Worm (Caenorhabditis elegans): ENCODE data around the gene K04G7.1.

K04G7.1 gene

ce11 chrIII:7162065-7162762 is at the start of gene K04G7.1, which contains the start of gene syf-2:
K04G7.1 (plus strand) TSS chrIII:7162712.
syf-2 (minus strand) TSS chrIII:7162115.
- TF ChIP-seq R02D3.7 (tag; optimal IDR thresholded peaks at IDR 0.05) (peak; percentile 19), crh-2 (tag; optimal IDR thresholded peaks at IDR 0.05) (peak; percentile 94), C34F6.9 (tag; optimal IDR thresholded peaks at IDR 0.05) (peak; percentile 94), sem-4 (tag; optimal IDR thresholded peaks at IDR 0.05) (peak; percentile 77), ama-1 (optimal IDR thresholded peaks at IDR 0.05) (no peak), nhr-6 (tag; optimal IDR thresholded peaks at IDR 0.05) (peak; percentile 69), mab-5 (tag; optimal IDR thresholded peaks at IDR 0.05) (peak; percentile 79), ZK546.5 (tag; optimal IDR thresholded peaks at IDR 0.05) (peak; percentile 12), mdl-1 (tag; optimal IDR thresholded peaks at IDR 0.05) (peak in 1 of 2 experiments; percentile 67), nhr-129 (tag; optimal IDR thresholded peaks at IDR 0.05) (peak; percentile 82), lin-13 (GFP tag; optimal IDR thresholded peaks at IDR 0.05) (peak; percentile 99), ztf-4 (tag; optimal IDR thresholded peaks at IDR 0.05) (peak; percentile 58), aly-2 (tag; optimal IDR thresholded peaks at IDR 0.05) (no peak), skn-1 (tag; optimal IDR thresholded peaks at IDR 0.05) (peak; percentile 19), ceh-16 (tag; optimal IDR thresholded peaks at IDR 0.05) (peak; percentile 56), egl-27 (tag; optimal IDR thresholded peaks at IDR 0.05) (peak; percentile 92), lin-39 (tag; optimal IDR thresholded peaks at IDR 0.05) (peak; percentile 3), snpc-4 (tag; optimal IDR thresholded peaks at IDR 0.05) (peak; percentile 82), sma-9 (GFP tag; optimal IDR thresholded peaks at IDR 0.05) (peak; percentile 83), sma-9 (tag; optimal IDR thresholded peaks at IDR 0.05) (no peak), nhr-11 (tag; optimal IDR thresholded peaks at IDR 0.05) (no peak), unc-39 (tag; optimal IDR thresholded peaks at IDR 0.05) (no peak), ceh-82 (tag; optimal IDR thresholded peaks at IDR 0.05) (no peak), lsy-2 (tag; optimal IDR thresholded peaks at IDR 0.05) (peak; percentile 78 to 96), unc-55 (GFP tag; optimal IDR thresholded peaks at IDR 0.05) (peak; percentile 98), dmd-4 (tag; optimal IDR thresholded peaks at IDR 0.05) (no peak), fos-1 (tag; optimal IDR thresholded peaks at IDR 0.05) (peak; percentile 82), lin-11 (tag; optimal IDR thresholded peaks at IDR 0.05) (peak; percentile 87), mbf-1 (tag; optimal IDR thresholded peaks at IDR 0.05) (no peak), ztf-1 (GFP tag; conservative IDR thresholded peaks at IDR 0.05) (no peak), unc-62 (GFP tag; optimal IDR thresholded peaks at IDR 0.05) (no peak), zag-1 (tag; optimal IDR thresholded peaks at IDR 0.05) (peak; percentile 66), nhr-237 (tag; optimal IDR thresholded peaks at IDR 0.05) (no peak), blmp-1 (tag; optimal IDR thresholded peaks at IDR 0.05; ENCODE audit: insufficient read depth) (peak; percentile 63), F13H6.1 (tag; optimal IDR thresholded peaks at IDR 0.05) (peak; percentile 78), nhr-21 (tag; optimal IDR thresholded peaks at IDR 0.05) (peak; percentile 86), nhr-25 (tag; optimal IDR thresholded peaks at IDR 0.05) (peak; percentile 89), peb-1 (tag; optimal IDR thresholded peaks at IDR 0.05) (no peak), nhr-77 (tag; optimal IDR thresholded peaks at IDR 0.05) (peak; percentile 32), alr-1 (tag; optimal IDR thresholded peaks at IDR 0.05) (no peak), gmeb-1 (tag; optimal IDR thresholded peaks at IDR 0.05) (peak; percentile 95), sma-3 (GFP tag; optimal IDR thresholded peaks at IDR 0.05) (peak; percentile 86)

DNA sequence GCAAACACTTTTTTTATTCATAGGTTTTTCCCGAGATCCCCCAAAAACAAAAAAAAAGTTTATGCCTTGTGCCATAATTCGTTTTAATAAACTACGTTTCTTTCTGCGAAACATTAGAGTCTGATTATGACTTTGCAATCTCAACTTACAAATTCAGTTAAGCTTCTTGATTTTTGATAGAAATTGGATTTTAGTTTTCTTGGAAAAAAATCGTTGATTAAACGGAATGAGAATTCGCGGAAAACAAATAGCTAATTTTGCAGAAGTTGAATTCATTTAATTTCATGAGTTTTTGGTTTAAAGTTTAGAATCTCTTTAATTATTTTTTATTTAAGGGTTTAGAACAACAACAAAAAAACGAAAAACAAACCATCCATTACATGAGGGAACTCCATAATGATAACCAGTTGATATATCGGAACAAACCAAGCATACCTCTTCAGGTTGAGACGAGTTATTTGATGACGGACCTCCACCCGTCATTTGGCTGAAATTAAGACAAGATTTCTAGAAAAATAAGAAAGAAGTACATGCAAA is 47.5 kb upstream of the K04G7.1 start, which contains the start of gene nhr-10:
nhr-10 (minus strand) TSS at position 487 of the 537 bp plus-strand sequence.
- TF ChIP-seq sem-4 (tag; optimal IDR thresholded peaks at IDR 0.05) (no peak), nhr-6 (tag; optimal IDR thresholded peaks at IDR 0.05) (no peak), elt-3 (tag; optimal IDR thresholded peaks at IDR 0.05) (no peak), ceh-16 (tag; optimal IDR thresholded peaks at IDR 0.05) (no peak), nhr-10 (tag; optimal IDR thresholded peaks at IDR 0.05) (no peak), lin-11 (tag; optimal IDR thresholded peaks at IDR 0.05) (no peak), skn-1 (tag; optimal IDR thresholded peaks at IDR 0.05) (no peak), nhr-12 (tag; optimal IDR thresholded peaks at IDR 0.05) (no peak), ztf-4 (tag; optimal IDR thresholded peaks at IDR 0.05) (peak; percentile 13), crh-2 (tag; optimal IDR thresholded peaks at IDR 0.05) (peak; percentile 11), sma-3 (GFP tag; optimal IDR thresholded peaks at IDR 0.05) (no peak), unc-55 (GFP tag; optimal IDR thresholded peaks at IDR 0.05) (no peak), gmeb-1 (tag; optimal IDR thresholded peaks at IDR 0.05) (no peak), peb-1 (tag; optimal IDR thresholded peaks at IDR 0.05) (no peak), nhr-77 (tag; optimal IDR thresholded peaks at IDR 0.05) (no peak), nhr-129 (tag; optimal IDR thresholded peaks at IDR 0.05) (no peak), dmd-4 (tag; optimal IDR thresholded peaks at IDR 0.05) (peak; percentile 61), lin-13 (GFP tag; optimal IDR thresholded peaks at IDR 0.05) (no peak), sma-9 (GFP tag; optimal IDR thresholded peaks at IDR 0.05) (peak; percentile 37), sma-9 (tag; optimal IDR thresholded peaks at IDR 0.05) (no peak), nhr-21 (tag; optimal IDR thresholded peaks at IDR 0.05) (peak; percentile 81), nhr-23 (tag; optimal IDR thresholded peaks at IDR 0.05) (no peak), mdl-1 (tag; optimal IDR thresholded peaks at IDR 0.05) (no peak), nhr-25 (tag; optimal IDR thresholded peaks at IDR 0.05) (no peak), C34F6.9 (tag; optimal IDR thresholded peaks at IDR 0.05) (no peak), F13H6.1 (tag; optimal IDR thresholded peaks at IDR 0.05) (no peak), lin-39 (tag; optimal IDR thresholded peaks at IDR 0.05) (no peak), unc-39 (tag; optimal IDR thresholded peaks at IDR 0.05) (no peak), lsy-2 (tag; optimal IDR thresholded peaks at IDR 0.05) (peak in 1 of 2 experiments; percentile 40)

Data from whole organism, L2 larva.